Fruit fly (Drosophila melanogaster): ENCODE measurements around the gene Nplp4.

The Nplp4 gene

dm6 chr2L:2008114-2008513 is at the start of gene Nplp4:
TSS of gene Nplp4 (plus strand) at chr2L:2008414.
- TF ChIP-seq insv (optimal IDR thresholded peaks at IDR 0.05): no peak
- TF ChIP-seq psq (optimal IDR thresholded peaks at IDR 0.05): no peak
- no peak for TF ChIP-seq ttk (optimal IDR thresholded peaks at IDR 0.05)
- TF ChIP-seq h (optimal IDR thresholded peaks at IDR 0.05): no peak
- no peak for TF ChIP-seq Sin3A (optimal IDR thresholded peaks at IDR 0.05)
- TF ChIP-seq Myc (optimal IDR thresholded peaks at IDR 0.05): no peak

dm6 chr2L:1959420-1959819 is 48.8 kb upstream of the Nplp4 start:
- TF ChIP-seq ttk (optimal IDR thresholded peaks at IDR 0.05) (no peak), insv (optimal IDR thresholded peaks at IDR 0.05) (no peak), Myc (optimal IDR thresholded peaks at IDR 0.05) (no peak), psq (optimal IDR thresholded peaks at IDR 0.05) (no peak), Sin3A (optimal IDR thresholded peaks at IDR 0.05) (no peak), h (optimal IDR thresholded peaks at IDR 0.05) (no peak)

dm6 chr2L:1960056-1960455 is 48.2 kb upstream of the Nplp4 start:
- TF ChIP-seq psq (optimal IDR thresholded peaks at IDR 0.05) (no peak), ttk (optimal IDR thresholded peaks at IDR 0.05) (no peak), Myc (optimal IDR thresholded peaks at IDR 0.05) (no peak), h (optimal IDR thresholded peaks at IDR 0.05) (no peak), insv (optimal IDR thresholded peaks at IDR 0.05) (no peak), Sin3A (optimal IDR thresholded peaks at IDR 0.05) (no peak)

dm6 chr2L:1961932-1962496 is 46.2 kb upstream of the Nplp4 start:
- TF ChIP-seq insv (optimal IDR thresholded peaks at IDR 0.05): no peak
- no peak for TF ChIP-seq psq (optimal IDR thresholded peaks at IDR 0.05)
- TF ChIP-seq Sin3A (optimal IDR thresholded peaks at IDR 0.05): no peak
- TF ChIP-seq Myc (optimal IDR thresholded peaks at IDR 0.05): no peak
- TF ChIP-seq ttk (optimal IDR thresholded peaks at IDR 0.05): no peak
- no peak for TF ChIP-seq h (optimal IDR thresholded peaks at IDR 0.05)

- TF ChIP-seq Sin3A (optimal IDR thresholded peaks at IDR 0.05): no peak
- no peak for TF ChIP-seq Myc (optimal IDR thresholded peaks at IDR 0.05)
- TF ChIP-seq h (optimal IDR thresholded peaks at IDR 0.05): no peak
- TF ChIP-seq ttk (optimal IDR thresholded peaks at IDR 0.05): no peak
- no peak for TF ChIP-seq psq (optimal IDR thresholded peaks at IDR 0.05)
- no peak for TF ChIP-seq insv (optimal IDR thresholded peaks at IDR 0.05)
Observed at dm6 chr2L:1967301-1967700, 40.9 kb upstream of the Nplp4 start.

dm6 chr2L:1967861-1968260 is 40.4 kb upstream of the Nplp4 start:
- TF ChIP-seq Myc (optimal IDR thresholded peaks at IDR 0.05) (no peak), h (optimal IDR thresholded peaks at IDR 0.05) (no peak), Sin3A (optimal IDR thresholded peaks at IDR 0.05) (no peak), psq (optimal IDR thresholded peaks at IDR 0.05) (no peak), insv (optimal IDR thresholded peaks at IDR 0.05) (no peak), ttk (optimal IDR thresholded peaks at IDR 0.05) (no peak)

dm6 chr2L:1970312-1970929 is 37.8 kb upstream of the Nplp4 start, which contains the start of gene erm:
TSS of gene erm (minus strand) at chr2L:1970362.
- no peak for TF ChIP-seq Sin3A (optimal IDR thresholded peaks at IDR 0.05)
- TF ChIP-seq insv (optimal IDR thresholded peaks at IDR 0.05): no peak
- no peak for TF ChIP-seq Myc (optimal IDR thresholded peaks at IDR 0.05)
- TF ChIP-seq ttk (optimal IDR thresholded peaks at IDR 0.05): no peak
- no peak for TF ChIP-seq h (optimal IDR thresholded peaks at IDR 0.05)
- no peak for TF ChIP-seq psq (optimal IDR thresholded peaks at IDR 0.05)

- TF ChIP-seq psq (optimal IDR thresholded peaks at IDR 0.05) (no peak), ttk (optimal IDR thresholded peaks at IDR 0.05) (no peak), Sin3A (optimal IDR thresholded peaks at IDR 0.05) (no peak)
Observed at dm6 chr2L:1972450-1973119, 35.6 kb upstream of the Nplp4 start.

dm6 chr2L:1973957-1974356 is 34.3 kb upstream of the Nplp4 start, which contains the start of gene Der-1:
TSS of gene Der-1 (plus strand) at chr2L:1973957.
- TF ChIP-seq Myc (optimal IDR thresholded peaks at IDR 0.05) (no peak), h (optimal IDR thresholded peaks at IDR 0.05) (no peak), insv (optimal IDR thresholded peaks at IDR 0.05) (no peak)

- no peak for TF ChIP-seq h (optimal IDR thresholded peaks at IDR 0.05)
- TF ChIP-seq Myc (optimal IDR thresholded peaks at IDR 0.05): no peak
- no peak for TF ChIP-seq Sin3A (optimal IDR thresholded peaks at IDR 0.05)
- no peak for TF ChIP-seq psq (optimal IDR thresholded peaks at IDR 0.05)
- TF ChIP-seq ttk (optimal IDR thresholded peaks at IDR 0.05): no peak
- TF ChIP-seq insv (optimal IDR thresholded peaks at IDR 0.05): no peak
Observed at dm6 chr2L:1975473-1975872, 32.7 kb upstream of the Nplp4 start.

dm6 chr2L:1979196-1979818 is 28.9 kb upstream of the Nplp4 start:
- TF ChIP-seq ttk (optimal IDR thresholded peaks at IDR 0.05) (no peak), h (optimal IDR thresholded peaks at IDR 0.05) (no peak), Myc (optimal IDR thresholded peaks at IDR 0.05) (no peak), Sin3A (optimal IDR thresholded peaks at IDR 0.05) (no peak), insv (optimal IDR thresholded peaks at IDR 0.05) (no peak), psq (optimal IDR thresholded peaks at IDR 0.05) (no peak)

dm6 chr2L:1980708-1981339 is 27.4 kb upstream of the Nplp4 start, which contains the start of the genes CG15356 and CG15362:
TSS of gene CG15356 (minus strand) at chr2L:1980755.
TSS of gene CG15362 (plus strand) at chr2L:1981176.
- TF ChIP-seq insv (optimal IDR thresholded peaks at IDR 0.05): no peak

Data from Kc167 (cell line).